Worm (Caenorhabditis elegans) whole organism, L1 larva: ENCODE measurements around the gene rpl-25.1.

Experiments
- C04F5.9 ChIP-seq: sonication (generic microtip); optimal IDR thresholded peaks from 2 replicates; lab custom pipeline; 2016; ENCODE audit warnings: missing genetic modification characterization, missing compliant biosample characterization
- C16A3.4 ChIP-seq: fragments of 150-350 bp; optimal IDR thresholded peaks from 2 replicates; lab custom pipeline; 2014; ENCODE audit warnings: missing biosample characterization, missing genetic modification characterization
- C34B4.2 ChIP-seq: sonication (generic microtip); optimal IDR thresholded peaks from 2 replicates; lab custom pipeline; 2017; ENCODE audit warnings: mild to moderate bottlenecking, missing genetic modification characterization, missing compliant biosample characterization
- Y116A8C.19 ChIP-seq: sonication (generic microtip); optimal IDR thresholded peaks from 2 replicates; lab custom pipeline; 2016; ENCODE audit warnings: missing compliant biosample characterization, missing genetic modification characterization, borderline replicate concordance
- aha-1 ChIP-seq: fragments of 150-350 bp; optimal IDR thresholded peaks from 2 replicates; lab custom pipeline; 2014; ENCODE audit warnings: missing biosample characterization, missing genetic modification characterization
- alr-1 ChIP-seq: fragments of 200-800 bp; sonication (Bioruptor generic); optimal IDR thresholded peaks from 2 replicates; lab custom pipeline; 2018; ENCODE audit warnings: borderline replicate concordance, mild to moderate bottlenecking, missing genetic modification characterization, missing compliant biosample characterization
- aly-2 ChIP-seq: fragments of 150-350 bp; optimal IDR thresholded peaks from 2 replicates; lab custom pipeline; 2014; ENCODE audit warnings: missing biosample characterization, missing genetic modification characterization
- blmp-1 ChIP-seq: fragments of 150-350 bp; optimal IDR thresholded peaks from 2 replicates; lab custom pipeline; 2014; ENCODE audit warnings: missing biosample characterization, missing genetic modification characterization
- ceh-63 ChIP-seq: fragments of 200-800 bp; sonication (Bioruptor generic); optimal IDR thresholded peaks from 2 replicates; lab custom pipeline; 2018; ENCODE audit warnings: mild to moderate bottlenecking, missing genetic modification characterization, missing compliant biosample characterization
- ceh-8 ChIP-seq: fragments of 200-800 bp; sonication (Bioruptor generic); optimal IDR thresholded peaks from 2 replicates; lab custom pipeline; 2018; ENCODE audit warnings: mild to moderate bottlenecking, missing genetic modification characterization, moderate library complexity, missing compliant biosample characterization
- ceh-82 ChIP-seq, 3 experiments: fragments of 150-350 bp in 1 of 3; sonication (generic microtip) in 2 of 3; optimal IDR thresholded peaks; 2 replicates each; lab custom pipeline; 2014 to 2017; ENCODE audit warnings: missing biosample characterization in 3 of 3, missing genetic modification characterization in 3 of 3
- ceh-90 ChIP-seq: sonication (generic microtip); optimal IDR thresholded peaks from 2 replicates; lab custom pipeline; 2016; ENCODE audit warnings: missing genetic modification characterization, missing compliant biosample characterization
- ces-1 ChIP-seq: fragments of 150-350 bp; optimal IDR thresholded peaks from 2 replicates; lab custom pipeline; 2014; ENCODE audit warnings: missing biosample characterization, missing genetic modification reagents, missing genetic modification characterization
- efl-1 ChIP-seq, 4 experiments: fragments of 150-350 bp; optimal IDR thresholded peaks in 3 of 4; peaks in 1 of 4; 1 replicate in 1 of 4; 2 replicates in 3 of 4; lab custom pipeline; 2014; ENCODE audit warnings: missing biosample characterization in 2 of 4, missing genetic modification characterization in 2 of 4, missing genetic modification reagents in 2 of 4
- fkh-4 ChIP-seq: sonication (generic microtip); optimal IDR thresholded peaks from 2 replicates; lab custom pipeline; 2016; ENCODE audit warnings: missing compliant biosample characterization, missing genetic modification characterization, borderline replicate concordance
- fkh-8 ChIP-seq: sonication (generic microtip); optimal IDR thresholded peaks from 2 replicates; lab custom pipeline; 2016; ENCODE audit warnings: mild to moderate bottlenecking, missing genetic modification characterization, missing compliant biosample characterization
- lin-13 ChIP-seq: fragments of 150-350 bp; optimal IDR thresholded peaks from 2 replicates; lab custom pipeline; 2014; ENCODE audit warnings: missing biosample characterization, missing genetic modification reagents, missing genetic modification characterization
- lin-14 ChIP-seq: fragments of 200-800 bp; sonication (Bioruptor generic); optimal IDR thresholded peaks from 2 replicates; lab custom pipeline; 2018; ENCODE audit warnings: mild to moderate bottlenecking, missing genetic modification characterization, moderate library complexity, missing compliant biosample characterization
- mef-2 ChIP-seq: fragments of 150-350 bp; optimal IDR thresholded peaks from 2 replicates; lab custom pipeline; 2014; ENCODE audit warnings: missing biosample characterization, missing genetic modification characterization
- nhr-19 ChIP-seq: fragments of 200-800 bp; sonication (Bioruptor generic); conservative IDR thresholded peaks from 2 replicates; pipeline ENCODE4 v1.3.6; 2022; ENCODE audit warnings: missing genetic modification characterization, missing compliant biosample characterization
- nhr-20 ChIP-seq: sonication (generic microtip); optimal IDR thresholded peaks from 2 replicates; lab custom pipeline; 2016; ENCODE audit warnings: mild to moderate bottlenecking, missing genetic modification characterization, missing compliant biosample characterization
- nhr-28 ChIP-seq: fragments of 150-350 bp; optimal IDR thresholded peaks from 2 replicates; lab custom pipeline; 2014; ENCODE audit warnings: missing biosample characterization, missing genetic modification characterization
- nhr-77 ChIP-seq: fragments of 150-350 bp; optimal IDR thresholded peaks from 2 replicates; lab custom pipeline; 2014; ENCODE audit warnings: missing biosample characterization, missing genetic modification characterization
- nhr-85 ChIP-seq: sonication (generic microtip); peaks from one replicate; lab custom pipeline; 2016; ENCODE audit warnings: missing genetic modification characterization, inconsistent platforms, missing compliant biosample characterization
- pag-3 ChIP-seq: sonication (generic microtip); optimal IDR thresholded peaks from 2 replicates; lab custom pipeline; 2017; ENCODE audit warnings: missing genetic modification characterization, mild to moderate bottlenecking, missing compliant biosample characterization, antibody characterized with exemption, borderline replicate concordance; ENCODE audit not compliant: insufficient read depth
- snu-23 ChIP-seq: sonication (generic microtip); optimal IDR thresholded peaks from 2 replicates; lab custom pipeline; 2016; ENCODE audit warnings: missing genetic modification characterization, missing compliant biosample characterization
- sptf-1 ChIP-seq: fragments of 150-350 bp; optimal IDR thresholded peaks from 2 replicates; lab custom pipeline; 2014; ENCODE audit warnings: missing biosample characterization, missing genetic modification characterization
- swsn-7 ChIP-seq: sonication (generic microtip); optimal IDR thresholded peaks from 2 replicates; lab custom pipeline; 2016; ENCODE audit warnings: missing genetic modification characterization, missing compliant biosample characterization
- tbx-2 ChIP-seq: sonication (generic microtip); optimal IDR thresholded peaks from 2 replicates; lab custom pipeline; 2016; ENCODE audit warnings: missing genetic modification characterization, missing compliant biosample characterization
- tlp-1 ChIP-seq: fragments of 150-350 bp; optimal IDR thresholded peaks from 2 replicates; lab custom pipeline; 2014; ENCODE audit warnings: missing biosample characterization, missing genetic modification characterization
- unc-30 ChIP-seq: sonication (generic microtip); optimal IDR thresholded peaks from 2 replicates; lab custom pipeline; 2017; ENCODE audit warnings: missing biosample characterization, missing genetic modification characterization
- unc-62 ChIP-seq: fragments of 150-350 bp; optimal IDR thresholded peaks from 2 replicates; lab custom pipeline; 2014; ENCODE audit warnings: missing biosample characterization, missing genetic modification reagents, missing genetic modification characterization
- xbp-1 ChIP-seq: sonication (generic microtip); optimal IDR thresholded peaks from 2 replicates; lab custom pipeline; 2016; ENCODE audit warnings: missing genetic modification characterization, missing compliant biosample characterization

Gene rpl-25.1

DNA sequence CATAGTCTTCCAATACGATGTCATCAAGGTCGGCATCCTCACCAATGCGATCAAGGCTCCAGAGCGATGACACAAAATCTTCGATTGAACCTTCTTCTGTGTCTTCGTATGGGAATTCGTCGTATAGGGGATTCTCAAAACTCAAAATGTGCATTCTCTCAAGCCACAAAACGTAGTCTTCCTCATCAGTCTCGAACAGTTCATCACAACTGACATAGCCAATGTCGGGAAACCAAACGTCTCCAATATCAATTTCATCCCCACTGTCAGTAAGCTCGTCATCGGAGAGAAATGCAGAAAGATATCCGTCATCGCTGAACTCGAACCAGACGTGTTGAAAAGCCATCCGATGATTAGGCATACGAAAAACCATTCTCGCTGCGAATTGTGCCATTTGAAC is 39.7 kb downstream of the rpl-25.1 start, which contains the start of gene C39E6.2:
C39E6.2 (minus strand) TSS at position 394 of the 400 bp plus-strand sequence.
- TF ChIP-seq efl-1 (optimal IDR thresholded peaks at IDR 0.05; lab: Kevin White, UChicago) = no peak
- peak in 1 of 2 experiments; percentile 18 for TF ChIP-seq efl-1 (GFP tag; optimal IDR thresholded peaks at IDR 0.05 in 1 of 2; lab: Kevin White, UChicago)
- TF ChIP-seq Y116A8C.19 (tag; lab: Kevin White, UChicago) = no peak
- TF ChIP-seq unc-62 (GFP tag; lab: Kevin White, UChicago) = no peak
- no peak for TF ChIP-seq C34B4.2 (tag; lab: Kevin White, UChicago)

DNA sequence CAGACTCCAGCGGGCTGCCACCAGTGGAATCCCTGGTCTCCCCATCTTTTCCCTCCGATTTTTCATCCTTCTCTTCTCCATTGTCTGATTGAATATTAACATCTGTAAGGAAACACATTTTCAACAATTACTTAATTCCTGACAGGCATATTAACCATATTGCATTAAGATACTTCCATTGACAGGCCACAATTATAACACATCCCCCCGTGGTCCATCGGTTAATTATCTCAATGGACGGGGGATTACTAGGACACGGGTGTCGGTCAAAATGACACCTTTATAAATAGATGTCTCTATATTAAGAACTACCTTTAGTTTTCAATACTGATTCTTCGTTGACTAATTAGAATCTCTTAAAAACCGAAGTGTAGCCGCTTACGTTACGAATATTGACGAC is 44.7 kb downstream of the rpl-25.1 start:
- TF ChIP-seq C04F5.9 (tag; lab: Kevin White, UChicago) (no peak), C16A3.4 (tag; lab: Kevin White, UChicago) (no peak), mef-2 (tag; lab: Kevin White, UChicago) (no peak), blmp-1 (tag; lab: Kevin White, UChicago) (no peak), nhr-20 (tag; lab: Kevin White, UChicago) (no peak), ceh-8 (GFP tag; lab: Kevin White, UChicago) (no peak), ceh-82 (tag; optimal IDR thresholded peaks at IDR 0.05; lab: Kevin White, UChicago) (no peak), C34B4.2 (tag; lab: Kevin White, UChicago) (no peak), unc-30 (tag; lab: Kevin White, UChicago) (no peak), ceh-90 (tag; lab: Kevin White, UChicago) (no peak), xbp-1 (tag; lab: Kevin White, UChicago) (no peak), tlp-1 (tag; lab: Kevin White, UChicago) (no peak), lin-13 (GFP tag; lab: Kevin White, UChicago) (no peak), unc-62 (GFP tag; lab: Kevin White, UChicago) (no peak), swsn-7 (tag; lab: Kevin White, UChicago) (no peak), ces-1 (GFP tag; lab: Kevin White, UChicago) (no peak)

DNA sequence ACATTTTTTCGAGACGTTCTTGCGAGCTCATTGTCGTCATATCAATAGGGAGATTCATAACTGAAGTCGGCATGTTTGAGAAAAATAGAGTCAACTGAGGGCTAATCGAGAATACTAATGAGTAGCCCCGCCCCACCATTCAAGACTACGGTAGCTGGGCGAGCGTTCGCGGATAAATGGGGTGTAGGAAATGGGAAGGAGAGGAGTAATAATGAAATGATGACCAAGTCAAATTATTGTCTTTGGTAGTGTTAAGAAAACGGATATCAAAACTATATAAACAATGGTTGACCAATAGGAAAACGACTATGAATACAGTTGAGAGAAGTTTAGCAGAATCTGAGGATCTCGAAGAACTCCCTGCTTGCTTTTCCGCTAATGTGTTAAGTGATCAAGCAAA is 46.6 kb downstream of the rpl-25.1 start, which contains the start of gene mls-2:
mls-2 (minus strand) TSS at position 101 of the 400 bp plus-strand sequence.
- TF ChIP-seq pag-3 (tag; lab: Kevin White, UChicago) (no peak), lin-14 (GFP tag; lab: Kevin White, UChicago) (no peak), fkh-8 (tag; lab: Kevin White, UChicago) (no peak), nhr-77 (no peak), nhr-28 (tag; lab: Kevin White, UChicago) (no peak), aly-2 (tag; lab: Kevin White, UChicago) (no peak), nhr-19 (no peak), nhr-85 (tag; lab: Kevin White, UChicago) (no peak), sptf-1 (tag; lab: Kevin White, UChicago) (no peak), ces-1 (GFP tag; lab: Kevin White, UChicago) (no peak), snu-23 (GFP tag; lab: Kevin White, UChicago) (no peak), tbx-2 (tag; lab: Kevin White, UChicago) (no peak), aha-1 (tag; lab: Kevin White, UChicago) (no peak), fkh-4 (tag; lab: Kevin White, UChicago) (no peak), alr-1 (tag; lab: Kevin White, UChicago) (no peak), ceh-63 (no peak)
- TF ChIP-seq, all 84 proteins: peak for 0
